Fruit fly (Drosophila melanogaster) whole organism, pupa: Measurements from ENCODE around the gene glec.

Source experiments
- CG12605 ChIP-seq: fragments of 200-800 bp; sonication (Bioruptor generic); IDR thresholded peaks from 2 replicates; pipeline ENCODE4 v1.3.6; 2022; ENCODE audit warnings: missing biosample characterization, missing genetic modification characterization
- CG13204 ChIP-seq: fragments of 200-800 bp; sonication (Bioruptor generic); optimal IDR thresholded peaks from 2 replicates; lab custom pipeline; 2018; ENCODE audit warnings: missing biosample characterization, mild to moderate bottlenecking, missing genetic modification characterization, moderate library complexity
- CG14655 ChIP-seq: fragments of 200-800 bp; sonication (Bioruptor generic); optimal IDR thresholded peaks from 3 replicates; lab custom pipeline; 2017; ENCODE audit warnings: mild to moderate bottlenecking, missing biosample characterization, missing genetic modification reagents, missing genetic modification characterization
- CG15710 ChIP-seq: fragments of 200-800 bp; sonication (Bioruptor generic); optimal IDR thresholded peaks from 2 replicates; lab custom pipeline; 2018; ENCODE audit warnings: missing biosample characterization, mild to moderate bottlenecking, missing genetic modification characterization, moderate library complexity
- CG17806 ChIP-seq: fragments of 200-800 bp; sonication (Bioruptor generic); optimal IDR thresholded peaks from 2 replicates; lab custom pipeline; 2018; ENCODE audit warnings: missing biosample characterization, mild to moderate bottlenecking, missing genetic modification characterization, moderate library complexity
- CG32121 ChIP-seq: fragments of 200-800 bp; sonication (Bioruptor generic); IDR thresholded peaks from 2 replicates; pipeline ENCODE4 v1.3.6; 2022; ENCODE audit warnings: missing biosample characterization, missing genetic modification characterization
- CG34367 ChIP-seq: fragments of 200-800 bp; sonication (Bioruptor generic); optimal IDR thresholded peaks from 2 replicates; lab custom pipeline; 2018; ENCODE audit warnings: missing biosample characterization, mild to moderate bottlenecking, missing genetic modification characterization
- CG4496 ChIP-seq: fragments of 200-800 bp; sonication (Bioruptor generic); IDR thresholded peaks from 3 replicates; pipeline ENCODE4 v1.3.6; 2022; ENCODE audit warnings: missing biosample characterization, missing genetic modification characterization
- CG8159 ChIP-seq: fragments of 200-800 bp; sonication (Bioruptor generic); optimal IDR thresholded peaks from 3 replicates; lab custom pipeline; 2018; ENCODE audit warnings: missing biosample characterization, mild to moderate bottlenecking, missing genetic modification characterization, moderate library complexity
- EcR ChIP-seq: fragments of 200-800 bp; sonication (Bioruptor generic); optimal IDR thresholded peaks from 3 replicates; lab custom pipeline; 2019; ENCODE audit warnings: missing biosample characterization, missing genetic modification characterization, mild to moderate bottlenecking, moderate library complexity, missing genetic modification reagents
- Snoo ChIP-seq: fragments of 200-800 bp; sonication (Bioruptor generic); optimal IDR thresholded peaks from 3 replicates; lab custom pipeline; 2017; ENCODE audit warnings: missing biosample characterization, mild to moderate bottlenecking, missing genetic modification characterization, inconsistent platforms
- fd96Ca ChIP-seq: fragments of 200-800 bp; sonication (Bioruptor generic); IDR thresholded peaks from 3 replicates; pipeline ENCODE4 v1.3.6; 2022; ENCODE audit warnings: missing biosample characterization, missing genetic modification characterization

DNA sequence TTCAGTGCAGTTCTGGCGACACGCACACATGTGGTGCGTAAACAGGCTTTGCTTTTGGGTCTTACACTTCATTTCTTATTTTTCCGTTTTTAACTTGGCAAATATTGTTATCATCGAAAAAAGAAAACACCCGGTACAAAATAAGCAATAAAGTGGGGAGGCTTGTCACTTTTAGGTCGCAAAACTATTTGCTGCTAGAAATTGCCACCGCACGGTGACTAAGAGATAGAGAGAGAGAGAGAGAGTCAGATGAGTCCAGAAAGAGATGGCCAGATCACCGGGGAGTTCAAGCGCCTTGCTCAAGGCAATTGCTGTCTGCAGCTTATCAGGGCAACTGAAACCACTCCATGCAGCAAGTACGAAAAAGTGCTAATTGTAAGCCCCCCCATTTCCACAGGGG is 34.7 kb upstream of the glec start:
- TF ChIP-seq CG17806 (tag; lab: Kevin White, UChicago) (no peak), CG34367 (tag; lab: Kevin White, UChicago) (no peak), CG15710 (tag; lab: Kevin White, UChicago) (no peak), fd96Ca (GFP tag; lab: Robert Waterston, UW) (no peak), CG4496 (GFP tag; lab: Robert Waterston, UW) (no peak; the same call in 2 of the 3 replicates), Snoo (tag; lab: Kevin White, UChicago) (no peak), CG13204 (GFP tag; lab: Kevin White, UChicago) (no peak), CG14655 (GFP tag; lab: Kevin White, UChicago) (peak; percentile 32), EcR (GFP tag; lab: Kevin White, UChicago) (peak; percentile 89), CG12605 (no peak), CG8159 (tag; lab: Kevin White, UChicago) (no peak), CG32121 (no peak)
